Worm (Caenorhabditis elegans): Measurements from ENCODE around the gene ndua-7.

The ndua-7 gene

DNA sequence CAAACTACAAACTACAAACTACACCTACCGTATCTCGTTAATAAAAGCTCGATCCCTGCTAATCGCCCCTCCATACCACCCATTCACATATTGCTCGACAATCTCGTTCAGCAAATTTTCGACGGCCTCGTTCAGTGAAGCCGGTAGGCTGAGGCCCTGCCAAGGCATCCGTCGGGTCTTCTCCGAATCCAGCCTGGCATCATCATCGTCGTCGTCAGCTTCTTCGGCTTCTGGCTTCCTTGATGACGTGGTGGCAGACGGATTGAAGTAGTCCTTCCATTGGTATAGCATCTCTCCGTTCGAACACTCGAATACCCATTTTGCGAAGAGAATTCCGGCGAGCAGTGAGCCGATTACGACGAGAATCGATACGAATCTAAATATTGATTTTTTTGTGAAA lies 36.3 kb upstream of the ndua-7 start:
- TF ChIP-seq hlh-6 (tag; optimal IDR thresholded peaks at IDR 0.05) (no peak), hlh-30 (tag; optimal IDR thresholded peaks at IDR 0.05; ENCODE audit: insufficient read depth) (no peak), ceh-19 (GFP tag; optimal IDR thresholded peaks at IDR 0.05) (no peak), ceh-22 (tag; optimal IDR thresholded peaks at IDR 0.05) (no peak), F13H6.1 (tag; optimal IDR thresholded peaks at IDR 0.05) (no peak), fax-1 (tag; optimal IDR thresholded peaks at IDR 0.05) (no peak), unc-55 (GFP tag; optimal IDR thresholded peaks at IDR 0.05) (no peak), rnt-1 (tag; optimal IDR thresholded peaks at IDR 0.05) (no peak), mec-3 (tag; optimal IDR thresholded peaks at IDR 0.05; ENCODE audit: borderline replicate concordance) (no peak), eyg-1 (tag; optimal IDR thresholded peaks at IDR 0.05) (no peak), gmeb-2 (tag; optimal IDR thresholded peaks at IDR 0.05) (no peak), unc-3 (GFP tag; conservative IDR thresholded peaks at IDR 0.05) (no peak), unc-3 (tag; optimal IDR thresholded peaks at IDR 0.05) (no peak), elt-2 (tag; optimal IDR thresholded peaks at IDR 0.05) (no peak), tbx-2 (tag; optimal IDR thresholded peaks at IDR 0.05) (no peak), nhr-11 (tag; optimal IDR thresholded peaks at IDR 0.05) (no peak), ceh-30 (tag; optimal IDR thresholded peaks at IDR 0.05) (no peak), pat-9 (tag; optimal IDR thresholded peaks at IDR 0.05) (no peak)

DNA sequence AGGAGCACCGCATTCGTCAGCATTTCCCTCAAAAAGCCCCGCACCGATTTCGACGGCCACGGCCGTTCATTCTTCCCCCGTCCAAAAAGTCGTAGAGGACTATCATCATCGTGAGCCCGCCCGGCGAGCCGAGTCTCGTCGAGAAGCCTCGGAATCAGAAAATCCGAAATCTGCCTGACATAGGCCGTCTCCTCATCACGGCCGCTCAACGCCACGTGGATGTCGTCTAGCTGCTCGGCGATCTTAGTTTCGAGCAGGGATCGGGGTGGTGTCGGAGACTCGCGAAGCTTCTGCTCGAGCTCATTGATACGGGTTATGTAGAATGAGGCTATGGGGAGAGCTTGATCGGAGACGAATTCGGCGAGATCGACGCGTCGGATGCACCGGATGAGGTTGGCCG lies 34.7 kb upstream of the ndua-7 start:
- TF ChIP-seq F13H6.1 (tag; optimal IDR thresholded peaks at IDR 0.05): no peak
- no peak for TF ChIP-seq unc-86 (tag; optimal IDR thresholded peaks at IDR 0.05)
- TF ChIP-seq ceh-18 (tag; optimal IDR thresholded peaks at IDR 0.05): no peak
- no peak for TF ChIP-seq lin-11 (tag; optimal IDR thresholded peaks at IDR 0.05)
- TF ChIP-seq sox-2 (GFP tag; IDR thresholded peaks at IDR 0.05): no peak
- TF ChIP-seq unc-55 (GFP tag; optimal IDR thresholded peaks at IDR 0.05): no peak
- TF ChIP-seq zip-5 (tag; optimal IDR thresholded peaks at IDR 0.05): no peak
- no peak for TF ChIP-seq hlh-13 (GFP tag; optimal IDR thresholded peaks at IDR 0.05)
- TF ChIP-seq unc-3 (GFP tag; conservative IDR thresholded peaks at IDR 0.05): no peak
- no peak for TF ChIP-seq unc-3 (tag; optimal IDR thresholded peaks at IDR 0.05)
- no peak for TF ChIP-seq dmd-4 (tag; optimal IDR thresholded peaks at IDR 0.05; ENCODE audit: borderline replicate concordance)
- TF ChIP-seq nhr-11 (tag; optimal IDR thresholded peaks at IDR 0.05): no peak
- TF ChIP-seq ceh-48 (tag; optimal IDR thresholded peaks at IDR 0.05): no peak
- no peak for TF ChIP-seq eyg-1 (tag; optimal IDR thresholded peaks at IDR 0.05)
- no peak for TF ChIP-seq K09A11.1 (tag; optimal IDR thresholded peaks at IDR 0.05; ENCODE audit: insufficient read depth)
- no peak for TF ChIP-seq pag-3 (tag; optimal IDR thresholded peaks at IDR 0.05; ENCODE audit: borderline replicate concordance)
- no peak for TF ChIP-seq hlh-30 (tag; optimal IDR thresholded peaks at IDR 0.05; ENCODE audit: insufficient read depth)
- no peak for TF ChIP-seq C08G9.2 (tag; optimal IDR thresholded peaks at IDR 0.05)
- TF ChIP-seq pha-4 (tag; optimal IDR thresholded peaks at IDR 0.05): no peak
- no peak for TF ChIP-seq pha-2 (tag; optimal IDR thresholded peaks at IDR 0.05)
- no peak for TF ChIP-seq hlh-15 (tag; optimal IDR thresholded peaks at IDR 0.05)

DNA sequence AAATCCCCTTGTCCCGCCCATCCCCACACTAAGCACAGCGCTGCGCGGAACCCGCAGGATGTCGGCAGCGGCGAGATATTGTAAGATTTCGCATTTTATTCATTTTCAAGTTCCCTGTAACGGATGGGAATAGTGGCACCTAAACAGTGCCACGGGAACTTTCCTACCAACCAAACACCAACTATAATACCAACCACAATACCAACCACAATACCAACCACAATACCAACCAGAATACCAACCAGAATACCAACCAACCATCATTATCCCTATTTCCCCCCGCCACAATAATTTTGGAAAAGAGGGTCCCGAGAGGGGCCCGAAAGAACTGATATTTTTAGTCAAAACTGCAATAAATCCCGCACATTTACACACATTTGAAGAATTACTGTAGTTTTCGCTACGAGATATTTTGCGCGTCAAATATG lies 27.6 kb upstream of the ndua-7 start:
- TF ChIP-seq ceh-2 (tag; optimal IDR thresholded peaks at IDR 0.05) (no peak), madf-2 (tag; optimal IDR thresholded peaks at IDR 0.05) (no peak), ceh-22 (tag; optimal IDR thresholded peaks at IDR 0.05) (no peak), ceh-45 (GFP tag; IDR thresholded peaks at IDR 0.05) (no peak), Y22D7AL.16 (tag; optimal IDR thresholded peaks at IDR 0.05) (no peak), ref-2 (tag; optimal IDR thresholded peaks at IDR 0.05) (no peak), ahr-1 (tag; optimal IDR thresholded peaks at IDR 0.05) (no peak), ceh-9 (tag; optimal IDR thresholded peaks at IDR 0.05) (no peak), pag-3 (tag; optimal IDR thresholded peaks at IDR 0.05; ENCODE audit: borderline replicate concordance) (no peak), dve-1 (tag; optimal IDR thresholded peaks at IDR 0.05) (no peak), zip-5 (tag; optimal IDR thresholded peaks at IDR 0.05) (no peak), ceh-19 (GFP tag; optimal IDR thresholded peaks at IDR 0.05) (no peak), ttx-3 (tag; optimal IDR thresholded peaks at IDR 0.05) (no peak), ama-1 (optimal IDR thresholded peaks at IDR 0.05) (no peak), sox-4 (tag; optimal IDR thresholded peaks at IDR 0.05) (no peak), lim-6 (tag; optimal IDR thresholded peaks at IDR 0.05) (no peak), nfya-1 (tag; optimal IDR thresholded peaks at IDR 0.05) (no peak), C38D4.7 (GFP tag; optimal IDR thresholded peaks at IDR 0.05) (no peak), pha-2 (tag; optimal IDR thresholded peaks at IDR 0.05) (no peak)
